Worm (Caenorhabditis elegans) whole organism, L4 larva: ENCODE measurements around the gene mboa-6.
A peak's percentile ranks its signal among the peaks of the same experiment; 100 is the strongest.

Experiments
- F26F4.8 ChIP-seq: fragments of 200-800 bp; sonication (Bioruptor generic); conservative IDR thresholded peaks from 2 replicates; pipeline ENCODE4 v1.3.6; 2022; ENCODE audit warnings: missing genetic modification characterization, missing compliant biosample characterization
- F37D6.2 ChIP-seq: sonication (generic microtip); optimal IDR thresholded peaks from 2 replicates; lab custom pipeline; 2016; ENCODE audit warnings: mild to moderate bottlenecking, missing genetic modification characterization, missing compliant biosample characterization
- Y48G9A.11 ChIP-seq: fragments of 200-800 bp; sonication (Bioruptor generic); IDR thresholded peaks from 2 replicates; pipeline ENCODE4 v1.3.6; 2022; ENCODE audit warnings: missing genetic modification reagents, missing genetic modification characterization, missing compliant biosample characterization
- Y5F2A.4 ChIP-seq: fragments of 200-800 bp; sonication (Bioruptor generic); optimal IDR thresholded peaks from 2 replicates; lab custom pipeline; 2018; ENCODE audit warnings: mild to moderate bottlenecking, missing genetic modification characterization, missing compliant biosample characterization
- Y75B8A.6 ChIP-seq: fragments of 200-800 bp; sonication (Bioruptor generic); IDR thresholded peaks from 2 replicates; pipeline ENCODE4 v1.3.6; 2022; ENCODE audit warnings: missing genetic modification reagents, missing genetic modification characterization, missing compliant biosample characterization
- ZK546.5 ChIP-seq, 2 experiments: sonication (generic microtip); optimal IDR thresholded peaks; 2 replicates each; lab custom pipeline; 2017; ENCODE audit warnings: missing biosample characterization in 2 of 2, missing genetic modification characterization in 2 of 2
- aha-1 ChIP-seq: fragments of 150-350 bp; peaks from one replicate; lab custom pipeline; 2014; ENCODE audit warnings: missing biosample characterization, missing genetic modification characterization
- attf-4 ChIP-seq: sonication (generic microtip); optimal IDR thresholded peaks from 3 replicates; lab custom pipeline; 2017; ENCODE audit warnings: missing biosample characterization, missing genetic modification characterization
- ceh-20 ChIP-seq: fragments of 200-800 bp; sonication (Bioruptor generic); IDR thresholded peaks from 2 replicates; pipeline ENCODE4 v1.3.6; 2022; ENCODE audit warnings: missing genetic modification reagents, missing genetic modification characterization, missing compliant biosample characterization
- ceh-28 ChIP-seq: fragments of 150-350 bp; optimal IDR thresholded peaks from 2 replicates; lab custom pipeline; 2014; ENCODE audit warnings: missing biosample characterization, missing genetic modification reagents, missing genetic modification characterization
- ceh-32 ChIP-seq: sonication (generic microtip); optimal IDR thresholded peaks from 2 replicates; lab custom pipeline; 2016; ENCODE audit warnings: mild to moderate bottlenecking, missing genetic modification characterization, missing compliant biosample characterization; ENCODE audit not compliant: poor library complexity
- ceh-82 ChIP-seq: sonication (generic microtip); optimal IDR thresholded peaks from 2 replicates; lab custom pipeline; 2017; ENCODE audit warnings: missing biosample characterization, missing genetic modification characterization
- daf-12 ChIP-seq: fragments of 150-350 bp; optimal IDR thresholded peaks from 2 replicates; lab custom pipeline; 2014; ENCODE audit warnings: missing biosample characterization, missing genetic modification reagents, missing genetic modification characterization
- daf-8 ChIP-seq: fragments of 200-800 bp; sonication (Bioruptor generic); IDR thresholded peaks from 2 replicates; pipeline ENCODE4 v1.3.6; 2022; ENCODE audit warnings: missing genetic modification characterization, missing compliant biosample characterization
- dmd-6 ChIP-seq: fragments of 200-800 bp; sonication (Bioruptor generic); IDR thresholded peaks from 2 replicates; pipeline ENCODE4 v1.3.6; 2022; ENCODE audit warnings: missing genetic modification reagents, missing genetic modification characterization, missing compliant biosample characterization
- dmd-9 ChIP-seq: fragments of 200-800 bp; sonication (Bioruptor generic); IDR thresholded peaks from 2 replicates; pipeline ENCODE4 v1.3.6; 2022; ENCODE audit warnings: missing genetic modification reagents, missing genetic modification characterization, missing compliant biosample characterization
- dpl-1 ChIP-seq: fragments of 150-350 bp; optimal IDR thresholded peaks from 2 replicates; lab custom pipeline; 2014; ENCODE audit warnings: missing biosample characterization, missing genetic modification reagents, missing genetic modification characterization
- egl-27 ChIP-seq: sonication (generic microtip); optimal IDR thresholded peaks from 3 replicates; lab custom pipeline; 2017; ENCODE audit warnings: missing biosample characterization, missing genetic modification reagents, missing genetic modification characterization
- egl-43 ChIP-seq: fragments of 200-800 bp; sonication (Bioruptor generic); IDR thresholded peaks from 2 replicates; pipeline ENCODE4 v1.3.6; 2022; ENCODE audit warnings: missing genetic modification reagents, missing genetic modification characterization, missing compliant biosample characterization
- hmg-1.1 ChIP-seq: fragments of 200-800 bp; sonication (Bioruptor generic); IDR thresholded peaks from 2 replicates; pipeline ENCODE4 v1.3.6; 2022; ENCODE audit warnings: missing genetic modification reagents, missing genetic modification characterization, missing compliant biosample characterization
- lin-1 ChIP-seq: fragments of 200-800 bp; sonication (Bioruptor generic); IDR thresholded peaks from 2 replicates; pipeline ENCODE4 v1.3.6; 2022; ENCODE audit warnings: missing genetic modification reagents, missing genetic modification characterization, missing compliant biosample characterization
- lin-39 ChIP-seq: fragments of 150-350 bp; optimal IDR thresholded peaks from 2 replicates; lab custom pipeline; 2014; ENCODE audit warnings: missing biosample characterization, missing genetic modification reagents, missing genetic modification characterization
- nhr-111 ChIP-seq: fragments of 200-800 bp; sonication (Bioruptor generic); optimal IDR thresholded peaks from 2 replicates; lab custom pipeline; 2018; ENCODE audit warnings: mild to moderate bottlenecking, missing genetic modification characterization, missing compliant biosample characterization
- nhr-77 ChIP-seq: fragments of 150-350 bp; optimal IDR thresholded peaks from 2 replicates; lab custom pipeline; 2014; ENCODE audit warnings: missing biosample characterization, missing genetic modification characterization
- pqm-1 ChIP-seq: sonication (generic microtip); optimal IDR thresholded peaks from 2 replicates; lab custom pipeline; 2017; ENCODE audit warnings: missing biosample characterization, missing genetic modification characterization
- saeg-2 ChIP-seq: fragments of 200-800 bp; sonication (Bioruptor generic); IDR thresholded peaks from 2 replicates; pipeline ENCODE4 v1.3.6; 2022; ENCODE audit warnings: missing genetic modification reagents, missing genetic modification characterization, missing compliant biosample characterization
- set-16 ChIP-seq: fragments of 200-800 bp; sonication (Bioruptor generic); IDR thresholded peaks from 2 replicates; pipeline ENCODE4 v1.3.6; 2022; ENCODE audit warnings: missing genetic modification reagents, missing genetic modification characterization, missing compliant biosample characterization
- tra-1 ChIP-seq: fragments of 200-800 bp; sonication (Bioruptor generic); IDR thresholded peaks from 2 replicates; pipeline ENCODE4 v1.3.6; 2022; ENCODE audit warnings: missing genetic modification reagents, missing genetic modification characterization, missing compliant biosample characterization
- unc-62 ChIP-seq, 3 experiments: fragments of 150-350 bp in 1 of 3; sonication (generic microtip); optimal IDR thresholded peaks in 2 of 3; peaks in 1 of 3; 1 replicate in 1 of 3; 2 replicates in 2 of 3; lab custom pipeline; 2014 to 2017; ENCODE audit warnings: missing biosample characterization in 3 of 3, missing genetic modification characterization in 3 of 3, missing genetic modification reagents in 3 of 3, missing genotype in 1 of 3
- zag-1 ChIP-seq: fragments of 150-350 bp; optimal IDR thresholded peaks from 2 replicates; lab custom pipeline; 2014; ENCODE audit warnings: missing biosample characterization, missing genetic modification characterization
- zip-11 ChIP-seq: fragments of 200-800 bp; sonication (Bioruptor generic); IDR thresholded peaks from 2 replicates; pipeline ENCODE4 v1.3.6; 2022; ENCODE audit warnings: missing genetic modification characterization, missing compliant biosample characterization

The mboa-6 gene

ce11 chrIII:1961895-1962506 lies at the start of gene mboa-6:
TSS of gene mboa-6 (minus strand) at chrIII:1961945.
- TF ChIP-seq F37D6.2 (tag; lab: Kevin White, UChicago) (no peak), ZK546.5 (tag; optimal IDR thresholded peaks at IDR 0.05; lab: Kevin White, UChicago) (no peak), attf-4 (tag; lab: Kevin White, UChicago) (no peak), aha-1 (tag; lab: Kevin White, UChicago) (peak; percentile 52), dpl-1 (GFP tag; lab: Kevin White, UChicago) (peak; percentile 32), ceh-28 (tag; lab: Kevin White, UChicago) (no peak), tra-1 (GFP tag; lab: Robert Waterston, UW) (no peak), F26F4.8 (GFP tag; lab: Robert Waterston, UW) (no peak), lin-39 (tag; lab: Kevin White, UChicago) (no peak)

- TF ChIP-seq lin-1 (GFP tag; lab: Robert Waterston, UW), result no peak
- TF ChIP-seq ceh-28 (tag; lab: Kevin White, UChicago), result peak; percentile 28
- peak in 1 of 2 experiments; percentile 62 for TF ChIP-seq unc-62 (GFP tag; optimal IDR thresholded peaks at IDR 0.05 in 1 of 2; lab: Kevin White, UChicago)
- no peak for TF ChIP-seq unc-62 (tag; optimal IDR thresholded peaks at IDR 0.05; lab: Kevin White, UChicago)
- TF ChIP-seq, all 104 proteins: peak for 2
These were observed 47.1 kb upstream of the mboa-6 start for ce11 chrIII:2008894-2009293.

- TF ChIP-seq ceh-20 (GFP tag; lab: Robert Waterston, UW) (no peak), egl-27 (tag; lab: Kevin White, UChicago) (no peak), ceh-32 (tag; lab: Kevin White, UChicago) (no peak), ceh-82 (tag; lab: Kevin White, UChicago) (no peak), set-16 (peak; percentile 65), dpl-1 (GFP tag; lab: Kevin White, UChicago) (no peak), Y5F2A.4 (GFP tag; lab: Kevin White, UChicago) (no peak)
These were observed 46.6 kb upstream of the mboa-6 start for ce11 chrIII:2008334-2008733.

ce11 chrIII:2006937-2007336 lies 45.2 kb upstream of the mboa-6 start:
- TF ChIP-seq daf-8 (GFP tag; lab: Robert Waterston, UW), result no peak
- peak; percentile 89 for TF ChIP-seq ceh-28 (tag; lab: Kevin White, UChicago)

ce11 chrIII:2005729-2006128 lies 44.0 kb upstream of the mboa-6 start, which contains the start of gene Y39A3B.1:
TSS of gene Y39A3B.1 (plus strand) at chrIII:2006029.
- TF ChIP-seq daf-12 (tag; lab: Kevin White, UChicago) (no peak), egl-43 (GFP tag; lab: Robert Waterston, UW) (no peak), Y75B8A.6 (GFP tag; lab: Robert Waterston, UW) (no peak), egl-27 (tag; lab: Kevin White, UChicago) (no peak), nhr-111 (GFP tag; lab: Kevin White, UChicago) (no peak), zip-11 (GFP tag; lab: Robert Waterston, UW) (no peak), dmd-6 (no peak), zag-1 (tag; lab: Kevin White, UChicago) (no peak), nhr-77 (no peak), Y48G9A.11 (GFP tag; lab: Robert Waterston, UW) (no peak), F26F4.8 (GFP tag; lab: Robert Waterston, UW) (no peak), hmg-1.1 (no peak), saeg-2 (GFP tag; lab: Robert Waterston, UW) (no peak), dmd-9 (GFP tag; lab: Robert Waterston, UW) (no peak), pqm-1 (tag; lab: Kevin White, UChicago) (no peak)
